Fruit fly (Drosophila melanogaster) whole organism: ENCODE results near the gene twin.

Experiments used
- Dll ChIP-seq: fragments of >200 bp; optimal IDR thresholded peaks from 2 replicates; lab custom pipeline; 2017
- EcR ChIP-seq, 2 experiments: fragments of >200 bp; optimal IDR thresholded peaks; 2 replicates each; lab custom pipeline; 2017; ENCODE audit warnings: missing biosample characterization in 2 of 2, missing genetic modification characterization in 2 of 2, missing genetic modification reagents in 2 of 2
- pan ChIP-seq: fragments of >200 bp; optimal IDR thresholded peaks from 2 replicates; lab custom pipeline; 2017
- psq ChIP-seq: fragments of >200 bp; optimal IDR thresholded peaks from 2 replicates; lab custom pipeline; 2017
- usp ChIP-seq: fragments of >200 bp; optimal IDR thresholded peaks from 2 replicates; lab custom pipeline; 2017; ENCODE audit warnings: missing biosample characterization, missing genetic modification characterization, mixed read lengths

- TF ChIP-seq pan (lab: Kevin White, UChicago) (no peak), psq (lab: Kevin White, UChicago) (no peak), Dll (no peak), usp (no peak), EcR (GFP tag; optimal IDR thresholded peaks at IDR 0.05; lab: Kevin White, UChicago) (no peak)
Measured at dm6 chr3R:24260411-24260810, 38.6 kb upstream of the twin start.
